Fruit fly (Drosophila melanogaster) whole organism, adult: ENCODE measurements around the gene CG5107.
A peak's percentile ranks its signal among the peaks of the same experiment; 100 is the strongest.

ENCODE experiments used
- CG12768 ChIP-seq: fragments of 200-800 bp; sonication (Bioruptor generic); optimal IDR thresholded peaks from 2 replicates; lab custom pipeline; 2017; ENCODE audit warnings: missing biosample characterization, missing genetic modification characterization, mild to moderate bottlenecking, moderate library complexity, missing genetic modification reagents
- CG14711 ChIP-seq: fragments of 200-800 bp; sonication (Bioruptor generic); optimal IDR thresholded peaks from 2 replicates; lab custom pipeline; 2018; ENCODE audit warnings: missing biosample characterization, mild to moderate bottlenecking, missing genetic modification characterization, moderate library complexity
- CG1620 ChIP-seq: fragments of 200-800 bp; sonication (Bioruptor generic); optimal IDR thresholded peaks from 2 replicates; lab custom pipeline; 2016; ENCODE audit warnings: missing biosample characterization, missing genetic modification characterization
- CG33017 ChIP-seq: fragments of 200-800 bp; sonication (Bioruptor generic); optimal IDR thresholded peaks from 2 replicates; lab custom pipeline; 2018; ENCODE audit warnings: missing biosample characterization, mild to moderate bottlenecking, missing genetic modification characterization, moderate library complexity
- CG5204 ChIP-seq: fragments of 200-800 bp; sonication (Bioruptor generic); optimal IDR thresholded peaks from 2 replicates; lab custom pipeline; 2016; ENCODE audit warnings: missing biosample characterization, missing genetic modification characterization
- CG7045 ChIP-seq: fragments of 200-800 bp; sonication (Bioruptor generic); optimal IDR thresholded peaks from 2 replicates; lab custom pipeline; 2017; ENCODE audit warnings: missing biosample characterization, mild to moderate bottlenecking, missing genetic modification characterization
- CG7101 ChIP-seq: fragments of 200-800 bp; sonication (Bioruptor generic); optimal IDR thresholded peaks from 2 replicates; lab custom pipeline; 2018; ENCODE audit warnings: missing biosample characterization, mild to moderate bottlenecking, missing genetic modification characterization, moderate library complexity
- Clk ChIP-seq: fragments of 200-800 bp; sonication (Bioruptor generic); optimal IDR thresholded peaks from 2 replicates; lab custom pipeline; 2017; ENCODE audit warnings: missing biosample characterization, missing genetic modification characterization
- Crg-1 ChIP-seq: fragments of 200-800 bp; sonication (Bioruptor generic); optimal IDR thresholded peaks from 2 replicates; lab custom pipeline; 2016; ENCODE audit warnings: missing biosample characterization, missing genetic modification characterization
- Hr96 ChIP-seq: fragments of 200-800 bp; sonication (Bioruptor generic); optimal IDR thresholded peaks from 2 replicates; lab custom pipeline; 2016; ENCODE audit warnings: missing biosample characterization, missing genetic modification characterization
- Mnt ChIP-seq: fragments of 200-800 bp; sonication (Bioruptor generic); optimal IDR thresholded peaks from 2 replicates; lab custom pipeline; 2016; ENCODE audit warnings: missing biosample characterization, mild to moderate bottlenecking, missing genetic modification characterization
- bab1 ChIP-seq: fragments of 200-800 bp; sonication (Bioruptor generic); optimal IDR thresholded peaks from 3 replicates; lab custom pipeline; 2019; ENCODE audit warnings: missing biosample characterization, mild to moderate bottlenecking, missing genetic modification characterization, moderate library complexity
- cic ChIP-seq: fragments of 200-800 bp; sonication (Bioruptor generic); optimal IDR thresholded peaks from 2 replicates; lab custom pipeline; 2017; ENCODE audit warnings: missing biosample characterization, mild to moderate bottlenecking, missing genetic modification characterization, moderate library complexity
- cnc ChIP-seq, 2 experiments: fragments of >200 bp; optimal IDR thresholded peaks; 2 replicates each; lab custom pipeline; 2017
- kay ChIP-seq: fragments of 200-800 bp; sonication (Bioruptor generic); peaks from one replicate; lab custom pipeline; 2016; ENCODE audit warnings: missing biosample characterization, missing genetic modification characterization, borderline replicate concordance
- ovo ChIP-seq: fragments of 200-800 bp; sonication (Bioruptor generic); optimal IDR thresholded peaks from 2 replicates; lab custom pipeline; 2016; ENCODE audit warnings: missing biosample characterization, missing genetic modification characterization
- pad ChIP-seq: fragments of 200-800 bp; sonication (Bioruptor generic); optimal IDR thresholded peaks from 3 replicates; lab custom pipeline; 2017; ENCODE audit warnings: missing biosample characterization, missing genetic modification characterization, mild to moderate bottlenecking, moderate library complexity, missing genetic modification reagents
- tj ChIP-seq: fragments of 200-800 bp; sonication (Bioruptor generic); optimal IDR thresholded peaks from 3 replicates; lab custom pipeline; 2017; ENCODE audit warnings: missing biosample characterization, mild to moderate bottlenecking, missing genetic modification characterization, moderate library complexity
- toe ChIP-seq: fragments of 200-800 bp; sonication (Bioruptor generic); optimal IDR thresholded peaks from 2 replicates; lab custom pipeline; 2016; ENCODE audit warnings: missing biosample characterization, missing genetic modification characterization

CG5107 gene

dm6 chr3R:25504891-25505290, at the start of gene CG5107:
TSS of gene CG5107 (plus strand) at chr3R:25505191.
- TF ChIP-seq Hr96 (GFP tag; lab: Kevin White, UChicago) (no peak), Clk (GFP tag; lab: Kevin White, UChicago) (no peak), cnc (optimal IDR thresholded peaks at IDR 0.05; lab: Kevin White, UChicago) (no peak), tj (GFP tag; lab: Kevin White, UChicago) (no peak), CG5204 (GFP tag; lab: Kevin White, UChicago) (no peak), toe (GFP tag; lab: Kevin White, UChicago) (no peak), CG12768 (GFP tag; lab: Kevin White, UChicago) (no peak), CG1620 (GFP tag; lab: Kevin White, UChicago) (no peak), bab1 (GFP tag; lab: Kevin White, UChicago) (no peak), pad (GFP tag; lab: Kevin White, UChicago) (no peak)

- TF ChIP-seq Clk (GFP tag; lab: Kevin White, UChicago) (no peak), Hr96 (GFP tag; lab: Kevin White, UChicago) (no peak), Crg-1 (GFP tag; lab: Kevin White, UChicago) (no peak)
These were observed 47.9 kb upstream of the CG5107 start for dm6 chr3R:25457097-25457496.

- TF ChIP-seq tj (GFP tag; lab: Kevin White, UChicago) = no peak
- TF ChIP-seq toe (GFP tag; lab: Kevin White, UChicago) = no peak
- TF ChIP-seq CG5204 (GFP tag; lab: Kevin White, UChicago) = no peak
- TF ChIP-seq Clk (GFP tag; lab: Kevin White, UChicago) = no peak
- peak; percentile 23 for TF ChIP-seq CG14711 (tag; lab: Kevin White, UChicago)
These were observed 45.7 kb upstream of the CG5107 start for dm6 chr3R:25459200-25459809.

- TF ChIP-seq tj (GFP tag; lab: Kevin White, UChicago) = peak; percentile 92
- no peak for TF ChIP-seq cnc (optimal IDR thresholded peaks at IDR 0.05; lab: Kevin White, UChicago)
These were observed 44.3 kb upstream of the CG5107 start for dm6 chr3R:25460650-25461049.

dm6 chr3R:25461666-25462065, 43.3 kb upstream of the CG5107 start:
- TF ChIP-seq Hr96 (GFP tag; lab: Kevin White, UChicago) (no peak), cnc (optimal IDR thresholded peaks at IDR 0.05; lab: Kevin White, UChicago) (no peak), CG1620 (GFP tag; lab: Kevin White, UChicago) (no peak), cic (GFP tag; lab: Kevin White, UChicago) (no peak), CG5204 (GFP tag; lab: Kevin White, UChicago) (no peak), CG7101 (no peak), ovo (no peak), CG12768 (GFP tag; lab: Kevin White, UChicago) (no peak), Crg-1 (GFP tag; lab: Kevin White, UChicago) (no peak), kay (GFP tag; lab: Kevin White, UChicago) (no peak), CG7045 (GFP tag; lab: Kevin White, UChicago) (no peak)

dm6 chr3R:25462642-25463317, 42.2 kb upstream of the CG5107 start:
- no peak for TF ChIP-seq CG33017 (tag; lab: Kevin White, UChicago)
- TF ChIP-seq toe (GFP tag; lab: Kevin White, UChicago) = no peak
- no peak for TF ChIP-seq CG5204 (GFP tag; lab: Kevin White, UChicago)
- TF ChIP-seq CG12768 (GFP tag; lab: Kevin White, UChicago) = no peak
- no peak for TF ChIP-seq tj (GFP tag; lab: Kevin White, UChicago)
- no peak for TF ChIP-seq Crg-1 (GFP tag; lab: Kevin White, UChicago)
- TF ChIP-seq Clk (GFP tag; lab: Kevin White, UChicago) = no peak
- no peak for TF ChIP-seq pad (GFP tag; lab: Kevin White, UChicago)
- no peak for TF ChIP-seq cnc (optimal IDR thresholded peaks at IDR 0.05; lab: Kevin White, UChicago)

dm6 chr3R:25466166-25466565, 38.8 kb upstream of the CG5107 start:
- TF ChIP-seq ovo = no peak
- TF ChIP-seq pad (GFP tag; lab: Kevin White, UChicago) = no peak
- no peak for TF ChIP-seq CG5204 (GFP tag; lab: Kevin White, UChicago)
- no peak for TF ChIP-seq CG12768 (GFP tag; lab: Kevin White, UChicago)
- no peak for TF ChIP-seq bab1 (GFP tag; lab: Kevin White, UChicago)
- TF ChIP-seq CG1620 (GFP tag; lab: Kevin White, UChicago) = no peak
- no peak for TF ChIP-seq Mnt (GFP tag; lab: Kevin White, UChicago)
